Fruit fly (Drosophila melanogaster): ENCODE results near the gene CG34427.

Gene CG34427

DNA sequence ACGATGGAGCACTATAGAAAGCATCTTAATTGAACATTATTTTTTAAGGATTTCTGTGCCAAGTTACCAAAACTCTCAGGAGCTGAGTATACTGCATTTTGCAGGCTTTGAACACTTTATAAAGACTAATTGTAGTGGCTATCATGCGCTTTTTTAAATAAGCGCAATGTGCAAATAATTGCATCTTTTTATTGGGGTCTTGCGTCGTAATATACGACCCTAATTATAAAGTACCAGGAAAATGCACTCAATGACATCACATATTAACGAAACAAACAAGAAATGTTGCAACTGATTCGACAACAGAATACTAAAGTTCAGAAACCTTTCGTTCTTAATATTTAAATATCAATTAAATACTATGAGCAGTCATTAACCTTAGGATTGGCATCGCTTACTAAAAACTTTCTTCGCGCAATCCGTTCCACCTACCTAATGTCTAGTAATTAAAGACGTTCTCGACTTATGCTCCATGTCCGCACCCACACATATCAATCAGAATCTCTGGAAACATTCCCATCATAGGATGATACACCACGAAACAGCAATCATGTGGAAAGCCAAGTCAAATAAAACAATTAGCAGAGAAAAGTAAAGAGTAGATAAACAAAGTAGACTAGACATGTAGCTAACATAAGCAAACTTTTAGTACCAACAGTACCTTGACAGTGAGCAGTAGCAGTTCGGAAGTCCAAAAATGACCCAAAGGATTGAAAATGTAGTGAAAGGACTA is at the start of gene CG34427, which contains the start of gene CG32023:
TSS of gene CG34427 (plus strand) at position 683 of the 733 bp plus-strand sequence.
TSS of gene CG32023 (minus strand) at position 101 of the 733 bp plus-strand sequence.
- TF ChIP-seq Dfd (GFP tag; optimal IDR thresholded peaks at IDR 0.05) (no peak), brk (GFP tag; optimal IDR thresholded peaks at IDR 0.05) (no peak), h (GFP tag; optimal IDR thresholded peaks at IDR 0.05) (no peak), psq (GFP tag; optimal IDR thresholded peaks at IDR 0.05) (no peak), GATAd (GFP tag; optimal IDR thresholded peaks at IDR 0.05) (no peak), woc (GFP tag; optimal IDR thresholded peaks at IDR 0.05) (no peak), Dif (GFP tag; optimal IDR thresholded peaks at IDR 0.05; ENCODE audit: partially characterized antibody) (no peak), OdsH (GFP tag; optimal IDR thresholded peaks at IDR 0.05) (no peak), foxo (GFP tag; optimal IDR thresholded peaks at IDR 0.05) (no peak), dmrt93B (GFP tag; optimal IDR thresholded peaks at IDR 0.05) (no peak), rgr (GFP tag; optimal IDR thresholded peaks at IDR 0.05) (no peak), Rel (GFP tag; optimal IDR thresholded peaks at IDR 0.05) (no peak), Rel (tag; optimal IDR thresholded peaks at IDR 0.05) (no peak), Mio (GFP tag; optimal IDR thresholded peaks at IDR 0.05) (no peak), CrebA (GFP tag; optimal IDR thresholded peaks at IDR 0.05; ENCODE audit: borderline replicate concordance) (no peak), Hr78 (GFP tag; optimal IDR thresholded peaks at IDR 0.05) (no peak)

DNA sequence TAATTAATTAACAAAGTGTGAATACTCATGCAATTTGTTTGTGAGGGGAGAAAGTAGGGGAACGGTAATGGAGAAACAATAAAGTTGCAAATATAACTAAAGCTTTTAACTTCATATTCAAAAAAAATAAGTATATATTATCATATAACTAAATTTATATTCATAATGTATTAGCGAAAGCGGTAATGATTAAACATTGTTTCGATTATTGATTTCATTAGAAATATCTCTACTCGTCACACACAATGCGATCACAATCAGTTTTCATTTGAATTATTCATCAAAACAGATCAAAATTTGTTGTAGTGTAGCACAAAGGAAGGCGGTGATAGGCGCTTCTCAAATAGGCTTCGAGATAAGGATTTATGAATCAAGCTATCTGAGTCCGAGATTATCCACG is 48.9 kb upstream of the CG34427 start, which contains the start of gene CG6576:
TSS of gene CG6576 (plus strand) at position 301 of the 400 bp plus-strand sequence.
- no peak for TF ChIP-seq tai (GFP tag; optimal IDR thresholded peaks at IDR 0.05)
- TF ChIP-seq dsf (GFP tag; optimal IDR thresholded peaks at IDR 0.05; ENCODE audit: borderline replicate concordance), result no peak
- no peak for TF ChIP-seq Sp1 (GFP tag; optimal IDR thresholded peaks at IDR 0.05)
- TF ChIP-seq CG32264 (GFP tag; optimal IDR thresholded peaks at IDR 0.05), result no peak
- no peak for TF ChIP-seq Dif (GFP tag; optimal IDR thresholded peaks at IDR 0.05; ENCODE audit: partially characterized antibody)
- TF ChIP-seq woc (GFP tag; optimal IDR thresholded peaks at IDR 0.05), result no peak
- TF ChIP-seq jim (GFP tag; optimal IDR thresholded peaks at IDR 0.05), result no peak
- TF ChIP-seq lola (GFP tag; optimal IDR thresholded peaks at IDR 0.05), result no peak
- TF ChIP-seq pan (optimal IDR thresholded peaks at IDR 0.05), result no peak
- no peak for TF ChIP-seq sv (GFP tag; optimal IDR thresholded peaks at IDR 0.05)
- no peak for TF ChIP-seq Myc (optimal IDR thresholded peaks at IDR 0.05)
- no peak for TF ChIP-seq HLH106 (tag; optimal IDR thresholded peaks at IDR 0.05)
- TF ChIP-seq Jra (GFP tag; optimal IDR thresholded peaks at IDR 0.05), result no peak
- no peak for TF ChIP-seq N (GFP tag; optimal IDR thresholded peaks at IDR 0.05)
- TF ChIP-seq Rel (GFP tag; optimal IDR thresholded peaks at IDR 0.05), result no peak
- TF ChIP-seq Rel (tag; optimal IDR thresholded peaks at IDR 0.05), result no peak
- no peak for TF ChIP-seq GATAd (GFP tag; optimal IDR thresholded peaks at IDR 0.05)
- TF ChIP-seq br (GFP tag; optimal IDR thresholded peaks at IDR 0.05), result no peak
- no peak for TF ChIP-seq Mio (GFP tag; optimal IDR thresholded peaks at IDR 0.05)

- peak; percentile 68 for TF ChIP-seq h (GFP tag; optimal IDR thresholded peaks at IDR 0.05)
- TF ChIP-seq OdsH (GFP tag; optimal IDR thresholded peaks at IDR 0.05), result peak; percentile 15
- TF ChIP-seq foxo (GFP tag; optimal IDR thresholded peaks at IDR 0.05), result peak in 1 of 2 experiments; percentile 41
- peak; percentile 53 for TF ChIP-seq fru (GFP tag; optimal IDR thresholded peaks at IDR 0.05)
- peak; percentile 36 for TF ChIP-seq br (GFP tag; optimal IDR thresholded peaks at IDR 0.05)
- peak; percentile 60 for TF ChIP-seq rgr (GFP tag; optimal IDR thresholded peaks at IDR 0.05)
- TF ChIP-seq Rel (GFP tag; optimal IDR thresholded peaks at IDR 0.05), result no peak
- TF ChIP-seq Rel (tag; optimal IDR thresholded peaks at IDR 0.05), result no peak
- TF ChIP-seq Sp1 (GFP tag; optimal IDR thresholded peaks at IDR 0.05), result no peak
- TF ChIP-seq psq (GFP tag; optimal IDR thresholded peaks at IDR 0.05), result peak; percentile 10
- peak; percentile 61 for TF ChIP-seq ey (GFP tag; optimal IDR thresholded peaks at IDR 0.05)
- no peak for TF ChIP-seq dmrt93B (GFP tag; optimal IDR thresholded peaks at IDR 0.05)
- TF ChIP-seq jim (GFP tag; optimal IDR thresholded peaks at IDR 0.05), result no peak
Observed at dm6 chr3L:8763037-8763454, 41.5 kb upstream of the CG34427 start.

DNA sequence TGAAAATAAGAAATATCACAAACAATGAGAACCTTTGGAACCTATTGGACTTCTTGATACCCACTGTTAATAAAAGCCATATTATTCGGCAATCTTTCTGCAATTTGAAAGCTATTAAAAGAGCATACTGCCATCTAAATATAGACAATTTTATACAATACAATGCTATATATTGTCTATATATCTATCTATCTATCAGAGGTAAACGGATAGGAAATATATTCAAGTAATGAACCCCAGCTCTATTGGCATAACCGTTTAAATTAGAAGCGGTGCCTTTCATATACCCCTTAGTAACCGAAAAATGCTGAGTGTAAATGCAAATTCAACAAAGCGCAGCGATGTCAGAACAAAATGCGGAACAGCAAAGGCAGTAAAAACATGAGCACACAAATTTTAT is 40.8 kb upstream of the CG34427 start:
- TF ChIP-seq Rel (GFP tag; optimal IDR thresholded peaks at IDR 0.05), result no peak
- no peak for TF ChIP-seq Rel (tag; optimal IDR thresholded peaks at IDR 0.05)
- TF ChIP-seq Dif (GFP tag; optimal IDR thresholded peaks at IDR 0.05; ENCODE audit: partially characterized antibody), result no peak
- TF ChIP-seq HLH106 (tag; optimal IDR thresholded peaks at IDR 0.05), result peak; percentile 17
- TF ChIP-seq ey (GFP tag; optimal IDR thresholded peaks at IDR 0.05), result peak; percentile 29
- TF ChIP-seq pan (optimal IDR thresholded peaks at IDR 0.05), result peak; percentile 42

dm6 chr3L:8765493-8765892 is 39.1 kb upstream of the CG34427 start:
- TF ChIP-seq tai (GFP tag; optimal IDR thresholded peaks at IDR 0.05) (no peak), br (GFP tag; optimal IDR thresholded peaks at IDR 0.05) (no peak), psq (GFP tag; optimal IDR thresholded peaks at IDR 0.05) (no peak), h (GFP tag; optimal IDR thresholded peaks at IDR 0.05) (no peak), Hnf4 (GFP tag; optimal IDR thresholded peaks at IDR 0.05) (no peak), foxo (GFP tag; optimal IDR thresholded peaks at IDR 0.05) (no peak), Vsx2 (GFP tag; optimal IDR thresholded peaks at IDR 0.05; ENCODE audit: partially characterized antibody) (no peak), brk (GFP tag; optimal IDR thresholded peaks at IDR 0.05) (no peak), HLH106 (tag; optimal IDR thresholded peaks at IDR 0.05) (no peak), dmrt93B (GFP tag; optimal IDR thresholded peaks at IDR 0.05) (no peak), Mio (GFP tag; optimal IDR thresholded peaks at IDR 0.05) (no peak), usp (GFP tag; optimal IDR thresholded peaks at IDR 0.05) (no peak), fru (GFP tag; optimal IDR thresholded peaks at IDR 0.05) (no peak), woc (GFP tag; optimal IDR thresholded peaks at IDR 0.05) (no peak), Rel (GFP tag; optimal IDR thresholded peaks at IDR 0.05) (no peak), Rel (tag; optimal IDR thresholded peaks at IDR 0.05) (no peak), CG9705 (GFP tag; optimal IDR thresholded peaks at IDR 0.05) (no peak), Hr78 (GFP tag; optimal IDR thresholded peaks at IDR 0.05) (no peak), dl (GFP tag; optimal IDR thresholded peaks at IDR 0.05; ENCODE audit: insufficient read depth in 1 of 2, partially characterized antibody in 2 of 2) (no peak)

All from whole organism, wandering third instar larva.